Worm (Caenorhabditis elegans): Measurements from ENCODE around the gene C13A2.7.

ce11 chrV:7255095-7255494, 11.0 kb upstream of the C13A2.7 start, which contains the start of gene C05C8.8:
- TF ChIP-seq B0336.3 (GFP tag; IDR thresholded peaks at IDR 0.05) (no peak), ztf-25 (GFP tag; IDR thresholded peaks at IDR 0.05) (no peak), repo-1 (tag; optimal IDR thresholded peaks at IDR 0.05) (no peak), mxl-1 (tag; optimal IDR thresholded peaks at IDR 0.05) (no peak), unc-62 (GFP tag; optimal IDR thresholded peaks at IDR 0.05) (no peak), hrde-1 (tag; optimal IDR thresholded peaks at IDR 0.05; ENCODE audit: borderline replicate concordance) (no peak), rpc-1 (optimal IDR thresholded peaks at IDR 0.05) (no peak), rpc-1 (tag; optimal IDR thresholded peaks at IDR 0.05) (no peak)

Data from whole organism, young adult.